Worm (Caenorhabditis elegans) whole organism, late embryonic: ENCODE results near the gene F42A8.1.
A peak's percentile ranks its signal among the peaks of the same experiment; 100 is the strongest.

Experiments used
- C38D4.7 ChIP-seq: fragments of 200-800 bp; sonication (Bioruptor generic); optimal IDR thresholded peaks from 2 replicates; lab custom pipeline; 2018; ENCODE audit warnings: mild to moderate bottlenecking, missing genetic modification characterization, moderate library complexity, missing compliant biosample characterization
- F13H6.1 ChIP-seq: sonication (generic microtip); optimal IDR thresholded peaks from 2 replicates; lab custom pipeline; 2016; ENCODE audit warnings: missing genetic modification characterization, missing compliant biosample characterization
- K02D7.2 ChIP-seq: sonication (generic microtip); optimal IDR thresholded peaks from 2 replicates; lab custom pipeline; 2017; ENCODE audit warnings: mild to moderate bottlenecking, missing genetic modification characterization, missing compliant biosample characterization
- K09A11.1 ChIP-seq: sonication (generic microtip); optimal IDR thresholded peaks from 2 replicates; lab custom pipeline; 2017; ENCODE audit warnings: antibody characterized with exemption, mild to moderate bottlenecking, missing genetic modification characterization, missing compliant biosample characterization; ENCODE audit not compliant: insufficient read depth
- T23F11.4 ChIP-seq: fragments of 200-800 bp; sonication (Bioruptor generic); optimal IDR thresholded peaks from 2 replicates; lab custom pipeline; 2018; ENCODE audit warnings: mild to moderate bottlenecking, missing genetic modification characterization, missing compliant biosample characterization
- ama-1 ChIP-seq: fragments of 150-350 bp; optimal IDR thresholded peaks from 2 replicates; lab custom pipeline; 2014
- ceh-14 ChIP-seq: sonication (generic microtip); optimal IDR thresholded peaks from 2 replicates; lab custom pipeline; 2016; ENCODE audit warnings: missing genotype, missing genetic modification characterization, missing compliant biosample characterization
- ceh-19 ChIP-seq: fragments of 200-800 bp; sonication (Bioruptor generic); optimal IDR thresholded peaks from 2 replicates; lab custom pipeline; 2018; ENCODE audit warnings: mild to moderate bottlenecking, missing genetic modification characterization, missing compliant biosample characterization
- ceh-2 ChIP-seq: sonication (generic microtip); optimal IDR thresholded peaks from 2 replicates; lab custom pipeline; 2016; ENCODE audit warnings: missing genotype, missing genetic modification characterization, missing compliant biosample characterization
- ceh-22 ChIP-seq: sonication (generic microtip); optimal IDR thresholded peaks from 2 replicates; lab custom pipeline; 2017; ENCODE audit warnings: missing biosample characterization, missing genetic modification characterization
- ceh-30 ChIP-seq: fragments of 150-350 bp; optimal IDR thresholded peaks from 2 replicates; lab custom pipeline; 2014; ENCODE audit warnings: missing biosample characterization, missing genetic modification characterization
- ceh-31 ChIP-seq: sonication (generic microtip); optimal IDR thresholded peaks from 2 replicates; lab custom pipeline; 2016; ENCODE audit warnings: missing genetic modification characterization, missing compliant biosample characterization
- ceh-34 ChIP-seq: sonication (generic microtip); optimal IDR thresholded peaks from 2 replicates; lab custom pipeline; 2016; ENCODE audit warnings: mild to moderate bottlenecking, missing genetic modification characterization, missing compliant biosample characterization
- ceh-45 ChIP-seq: fragments of 200-800 bp; sonication (Bioruptor generic); IDR thresholded peaks from 2 replicates; pipeline ENCODE4 v1.3.6; 2022; ENCODE audit warnings: missing genetic modification reagents, missing genetic modification characterization, missing compliant biosample characterization
- dve-1 ChIP-seq: sonication (generic microtip); optimal IDR thresholded peaks from 2 replicates; lab custom pipeline; 2017; ENCODE audit warnings: antibody characterized with exemption, mild to moderate bottlenecking, missing genetic modification characterization, missing compliant biosample characterization
- elt-2 ChIP-seq: sonication (generic microtip); optimal IDR thresholded peaks from 2 replicates; lab custom pipeline; 2016; ENCODE audit warnings: missing genetic modification reagents, missing genetic modification characterization, missing compliant biosample characterization
- elt-4 ChIP-seq: sonication (generic microtip); optimal IDR thresholded peaks from 2 replicates; lab custom pipeline; 2016; ENCODE audit warnings: missing genetic modification characterization, missing compliant biosample characterization
- ets-4 ChIP-seq: sonication (generic microtip); optimal IDR thresholded peaks from 2 replicates; lab custom pipeline; 2016; ENCODE audit warnings: missing genetic modification characterization, missing compliant biosample characterization
- fax-1 ChIP-seq: sonication (generic microtip); optimal IDR thresholded peaks from 2 replicates; lab custom pipeline; 2016; ENCODE audit warnings: missing genotype, missing genetic modification characterization, missing compliant biosample characterization
- fkh-10 ChIP-seq: fragments of 150-350 bp; optimal IDR thresholded peaks from 2 replicates; lab custom pipeline; 2014; ENCODE audit warnings: missing biosample characterization, missing genetic modification reagents, missing genetic modification characterization
- fkh-6 ChIP-seq: sonication (generic microtip); optimal IDR thresholded peaks from 2 replicates; lab custom pipeline; 2016; ENCODE audit warnings: missing genetic modification characterization, missing compliant biosample characterization
- hlh-15 ChIP-seq: sonication (generic microtip); optimal IDR thresholded peaks from 2 replicates; lab custom pipeline; 2016; ENCODE audit warnings: missing genetic modification characterization, missing compliant biosample characterization
- hlh-30 ChIP-seq: sonication (generic microtip); optimal IDR thresholded peaks from 2 replicates; lab custom pipeline; 2017; ENCODE audit warnings: antibody characterized with exemption, missing genetic modification characterization, missing compliant biosample characterization; ENCODE audit not compliant: insufficient read depth
- hlh-8 ChIP-seq: sonication (generic microtip); optimal IDR thresholded peaks from 2 replicates; lab custom pipeline; 2016; ENCODE audit warnings: missing genotype, missing genetic modification characterization, missing compliant biosample characterization
- lim-6 ChIP-seq: sonication (generic microtip); optimal IDR thresholded peaks from 2 replicates; lab custom pipeline; 2016; ENCODE audit warnings: missing genetic modification characterization, missing compliant biosample characterization
- lin-11 ChIP-seq: fragments of 200-800 bp; sonication (Bioruptor generic); optimal IDR thresholded peaks from 2 replicates; lab custom pipeline; 2018; ENCODE audit warnings: mild to moderate bottlenecking, missing genetic modification characterization, missing compliant biosample characterization
- madf-2 ChIP-seq: sonication (generic microtip); optimal IDR thresholded peaks from 2 replicates; lab custom pipeline; 2017; ENCODE audit warnings: missing genetic modification characterization, missing compliant biosample characterization
- nfya-1 ChIP-seq: sonication (generic microtip); optimal IDR thresholded peaks from 2 replicates; lab custom pipeline; 2017; ENCODE audit warnings: missing genetic modification characterization, mild to moderate bottlenecking, missing compliant biosample characterization, antibody characterized with exemption, moderate library complexity
- nhr-11 ChIP-seq: fragments of 150-350 bp; optimal IDR thresholded peaks from 2 replicates; lab custom pipeline; 2014; ENCODE audit warnings: missing biosample characterization, missing genetic modification characterization
- nhr-232 ChIP-seq: sonication (generic microtip); optimal IDR thresholded peaks from 2 replicates; lab custom pipeline; 2016; ENCODE audit warnings: missing genetic modification characterization, missing compliant biosample characterization
- odd-2 ChIP-seq: sonication (generic microtip); optimal IDR thresholded peaks from 2 replicates; lab custom pipeline; 2017; ENCODE audit warnings: antibody characterized with exemption, mild to moderate bottlenecking, missing genetic modification characterization, missing compliant biosample characterization
- pag-3 ChIP-seq: sonication (generic microtip); optimal IDR thresholded peaks from 2 replicates; lab custom pipeline; 2016; ENCODE audit warnings: missing compliant biosample characterization, missing genetic modification characterization, borderline replicate concordance
- pax-1 ChIP-seq: fragments of 150-350 bp; optimal IDR thresholded peaks from 2 replicates; lab custom pipeline; 2014; ENCODE audit warnings: missing biosample characterization, missing genetic modification characterization
- pha-2 ChIP-seq: sonication (generic microtip); optimal IDR thresholded peaks from 2 replicates; lab custom pipeline; 2017; ENCODE audit warnings: mild to moderate bottlenecking, missing genetic modification characterization, missing compliant biosample characterization
- pha-4 ChIP-seq: fragments of 150-350 bp; optimal IDR thresholded peaks from 2 replicates; lab custom pipeline; 2018; ENCODE audit warnings: missing biosample characterization, missing genetic modification reagents, missing genetic modification characterization
- pqm-1 ChIP-seq: sonication (generic microtip); optimal IDR thresholded peaks from 2 replicates; lab custom pipeline; 2016; ENCODE audit warnings: missing genetic modification characterization, missing compliant biosample characterization
- pros-1 ChIP-seq: fragments of 150-350 bp; optimal IDR thresholded peaks from 2 replicates; lab custom pipeline; 2014; ENCODE audit warnings: missing biosample characterization, missing genetic modification reagents, missing genetic modification characterization
- ref-2 ChIP-seq: sonication (generic microtip); optimal IDR thresholded peaks from 2 replicates; lab custom pipeline; 2016; ENCODE audit warnings: missing genetic modification characterization, missing compliant biosample characterization
- rnt-1 ChIP-seq: sonication (generic microtip); optimal IDR thresholded peaks from 2 replicates; lab custom pipeline; 2016; ENCODE audit warnings: missing genetic modification characterization, missing compliant biosample characterization
- sdc-2 ChIP-seq: sonication (generic microtip); optimal IDR thresholded peaks from 2 replicates; lab custom pipeline; 2016; ENCODE audit warnings: missing genotype, missing genetic modification characterization, missing compliant biosample characterization
- sox-2 ChIP-seq: fragments of 200-800 bp; sonication (Bioruptor generic); IDR thresholded peaks from 2 replicates; pipeline ENCODE4 v1.3.6; 2022; ENCODE audit warnings: missing genetic modification reagents, missing genetic modification characterization, missing compliant biosample characterization
- syd-9 ChIP-seq: sonication (generic microtip); optimal IDR thresholded peaks from 2 replicates; lab custom pipeline; 2016; ENCODE audit warnings: mild to moderate bottlenecking, missing genetic modification characterization, moderate library complexity, missing compliant biosample characterization
- tbx-2 ChIP-seq: sonication (generic microtip); optimal IDR thresholded peaks from 2 replicates; lab custom pipeline; 2016; ENCODE audit warnings: missing genetic modification characterization, missing compliant biosample characterization
- ttx-3 ChIP-seq: sonication (generic microtip); optimal IDR thresholded peaks from 2 replicates; lab custom pipeline; 2016; ENCODE audit warnings: missing genetic modification reagents, missing genetic modification characterization, missing compliant biosample characterization
- unc-3 ChIP-seq, 2 experiments: fragments of 200-800 bp in 1 of 2; sonication (Bioruptor generic) in 1 of 2; sonication (generic microtip) in 1 of 2; conservative IDR thresholded peaks in 1 of 2; optimal IDR thresholded peaks in 1 of 2; 2 replicates each; pipeline versions ENCODE4 v1.3.6 to Lab custom; 2016 to 2022; ENCODE audit warnings: missing compliant biosample characterization in 2 of 2, missing genetic modification characterization in 2 of 2, missing genetic modification reagents in 1 of 2
- unc-42 ChIP-seq: sonication (generic microtip); optimal IDR thresholded peaks from 2 replicates; lab custom pipeline; 2016; ENCODE audit warnings: missing genotype, missing genetic modification characterization, missing compliant biosample characterization
- unc-55 ChIP-seq: sonication (generic microtip); optimal IDR thresholded peaks from 2 replicates; lab custom pipeline; 2017; ENCODE audit warnings: missing biosample characterization, missing genetic modification reagents, missing genetic modification characterization
- unc-86 ChIP-seq: sonication (generic microtip); optimal IDR thresholded peaks from 2 replicates; lab custom pipeline; 2016; ENCODE audit warnings: missing genetic modification characterization, missing compliant biosample characterization

F42A8.1 gene

DNA sequence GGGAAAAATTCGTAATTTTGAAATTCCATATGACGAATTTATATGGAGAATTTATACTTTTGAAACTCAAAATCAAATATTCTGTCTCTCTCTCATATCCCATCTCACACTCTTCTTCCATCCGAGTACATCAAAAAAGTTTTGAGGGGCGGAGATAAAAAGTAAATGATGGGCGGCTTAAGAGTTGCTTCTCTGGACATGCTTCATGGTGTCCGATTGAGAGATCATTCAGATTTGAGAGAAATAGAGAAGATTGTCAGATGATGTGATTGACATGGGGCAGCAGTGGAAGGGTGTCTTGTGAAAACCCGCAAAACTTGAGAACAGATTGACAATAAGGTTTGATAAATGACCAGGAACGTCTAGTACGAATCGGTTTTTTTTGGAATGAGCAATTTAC lies 30.7 kb downstream of the F42A8.1 start:
- TF ChIP-seq fkh-10 (GFP tag; lab: Kevin White, UChicago) (no peak), lim-6 (tag; lab: Kevin White, UChicago) (no peak), unc-55 (GFP tag; lab: Kevin White, UChicago) (peak; percentile 99), pha-4 (tag; lab: Kevin White, UChicago) (no peak), ceh-14 (tag; lab: Kevin White, UChicago) (no peak), ama-1 (lab: Kevin White, UChicago) (no peak), pax-1 (tag; lab: Kevin White, UChicago) (no peak), unc-42 (tag; lab: Kevin White, UChicago) (peak; percentile 44), hlh-15 (tag; lab: Kevin White, UChicago) (no peak), unc-3 (GFP tag; conservative IDR thresholded peaks at IDR 0.05; lab: Robert Waterston, UW) (no peak), unc-3 (tag; optimal IDR thresholded peaks at IDR 0.05; lab: Kevin White, UChicago) (no peak), madf-2 (tag; lab: Kevin White, UChicago) (no peak), F13H6.1 (tag; lab: Kevin White, UChicago) (no peak), ceh-31 (no peak), ceh-34 (no peak)

DNA sequence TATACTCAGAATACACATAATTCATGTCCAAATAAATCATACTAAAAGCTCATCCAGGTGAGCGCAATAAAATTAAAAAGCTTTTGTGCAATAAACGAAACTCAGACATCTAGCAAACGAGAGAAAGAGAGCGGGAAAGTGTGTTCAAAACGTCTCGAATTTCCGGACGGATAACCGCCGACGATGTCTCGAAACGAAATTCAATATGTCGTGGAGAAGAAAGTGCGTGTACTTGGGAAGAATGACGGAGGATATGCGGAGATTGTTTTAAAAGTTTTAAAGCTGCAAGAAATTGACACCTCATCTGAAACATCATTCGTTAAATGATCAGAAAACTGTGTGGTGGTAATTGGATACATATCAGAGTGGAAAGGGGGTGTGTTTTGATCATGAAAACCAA lies 31.7 kb downstream of the F42A8.1 start:
- TF ChIP-seq ceh-34 (peak; percentile 97), elt-2 (tag; lab: Kevin White, UChicago) (no peak)

DNA sequence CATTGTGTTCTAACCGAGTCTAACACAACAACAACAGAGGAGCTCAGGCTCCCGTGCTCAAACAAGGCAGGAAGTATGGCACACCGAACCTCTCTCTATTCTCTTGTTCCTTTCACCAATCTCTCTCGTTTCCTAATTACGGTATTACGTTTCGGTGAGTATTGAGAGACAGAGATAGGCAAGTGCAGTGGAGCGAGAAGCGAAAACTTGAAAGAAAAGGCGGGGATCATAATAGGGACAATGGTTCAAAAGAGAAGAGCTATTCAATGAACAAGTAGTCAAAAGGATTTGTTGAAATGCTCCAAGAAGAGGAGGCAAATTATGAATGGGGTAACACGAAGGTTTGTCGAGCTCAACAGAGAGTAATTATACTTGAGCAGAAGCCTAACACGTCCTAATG lies 33.1 kb downstream of the F42A8.1 start:
- TF ChIP-seq dve-1 (tag; lab: Kevin White, UChicago) = no peak
- TF ChIP-seq ceh-14 (tag; lab: Kevin White, UChicago) = no peak
- TF ChIP-seq rnt-1 (tag; lab: Kevin White, UChicago) = no peak
- TF ChIP-seq ttx-3 = no peak
- no peak for TF ChIP-seq odd-2 (tag; lab: Kevin White, UChicago)
- TF ChIP-seq pqm-1 (tag; lab: Kevin White, UChicago) = no peak
- TF ChIP-seq unc-42 (tag; lab: Kevin White, UChicago) = no peak
- TF ChIP-seq elt-4 = no peak
- no peak for TF ChIP-seq K09A11.1 (tag; lab: Kevin White, UChicago)
- no peak for TF ChIP-seq ets-4 (tag; lab: Kevin White, UChicago)
- TF ChIP-seq ceh-34 = peak; percentile 67
- TF ChIP-seq hlh-30 (tag; lab: Kevin White, UChicago) = no peak
- no peak for TF ChIP-seq sdc-2 (tag; lab: Kevin White, UChicago)
- no peak for TF ChIP-seq ceh-22 (tag; lab: Kevin White, UChicago)
- no peak for TF ChIP-seq pha-4 (tag; lab: Kevin White, UChicago)
- no peak for TF ChIP-seq C38D4.7 (GFP tag; lab: Kevin White, UChicago)
- TF ChIP-seq fax-1 (tag; lab: Kevin White, UChicago) = no peak
- TF ChIP-seq T23F11.4 (GFP tag; lab: Kevin White, UChicago) = no peak
- peak; percentile 26 for TF ChIP-seq ceh-19 (GFP tag; lab: Kevin White, UChicago)
- TF ChIP-seq unc-86 (tag; lab: Kevin White, UChicago) = no peak
- no peak for TF ChIP-seq unc-3 (GFP tag; conservative IDR thresholded peaks at IDR 0.05; lab: Robert Waterston, UW)
- TF ChIP-seq unc-3 (tag; optimal IDR thresholded peaks at IDR 0.05; lab: Kevin White, UChicago) = no peak
- peak; percentile 73 for TF ChIP-seq sox-2 (GFP tag; lab: Robert Waterston, UW)
- no peak for TF ChIP-seq K02D7.2 (tag; lab: Kevin White, UChicago)
- no peak for TF ChIP-seq ceh-45 (GFP tag; lab: Robert Waterston, UW)
- no peak for TF ChIP-seq ceh-30 (tag; lab: Kevin White, UChicago)
- no peak for TF ChIP-seq lin-11 (tag; lab: Kevin White, UChicago)
- TF ChIP-seq ceh-2 (tag; lab: Kevin White, UChicago) = peak; percentile 34
- TF ChIP-seq pag-3 (tag; lab: Kevin White, UChicago) = no peak
- TF ChIP-seq fkh-6 = no peak
- peak; percentile 48 for TF ChIP-seq ref-2
- no peak for TF ChIP-seq tbx-2 (tag; lab: Kevin White, UChicago)
- no peak for TF ChIP-seq syd-9 (tag; lab: Kevin White, UChicago)
- TF ChIP-seq pha-2 = no peak
- no peak for TF ChIP-seq pros-1 (tag; lab: Kevin White, UChicago)
- no peak for TF ChIP-seq nfya-1
- TF ChIP-seq ceh-31 = peak; percentile 83
- TF ChIP-seq hlh-8 (tag; lab: Kevin White, UChicago) = no peak
- no peak for TF ChIP-seq fkh-10 (GFP tag; lab: Kevin White, UChicago)
- TF ChIP-seq nhr-11 (tag; lab: Kevin White, UChicago) = no peak
- no peak for TF ChIP-seq nhr-232
- TF ChIP-seq elt-2 (tag; lab: Kevin White, UChicago) = no peak
